Worm (Caenorhabditis elegans) whole organism, L2 larva: Measurements from ENCODE around the gene C14B9.2.

Experiments
- C34F6.9 ChIP-seq: fragments of 150-350 bp; optimal IDR thresholded peaks from 2 replicates; lab custom pipeline; 2014; ENCODE audit warnings: missing biosample characterization, missing genetic modification characterization
- F13H6.1 ChIP-seq: sonication (generic microtip); optimal IDR thresholded peaks from 2 replicates; lab custom pipeline; 2016; ENCODE audit warnings: missing genetic modification characterization, missing compliant biosample characterization
- R02D3.7 ChIP-seq: fragments of 150-350 bp; optimal IDR thresholded peaks from 2 replicates; lab custom pipeline; 2014; ENCODE audit warnings: missing biosample characterization, missing genetic modification characterization
- Y55F3AM.14 ChIP-seq: fragments of 200-800 bp; sonication (Bioruptor generic); optimal IDR thresholded peaks from 2 replicates; lab custom pipeline; 2018; ENCODE audit warnings: mild to moderate bottlenecking, missing genetic modification characterization, missing compliant biosample characterization
- alr-1 ChIP-seq: fragments of 150-350 bp; optimal IDR thresholded peaks from 2 replicates; lab custom pipeline; 2014; ENCODE audit warnings: missing biosample characterization, missing genetic modification characterization
- aly-2 ChIP-seq: fragments of 150-350 bp; optimal IDR thresholded peaks from 2 replicates; lab custom pipeline; 2014; ENCODE audit warnings: missing biosample characterization, missing genetic modification characterization
- ama-1 ChIP-seq: fragments of 150-350 bp; optimal IDR thresholded peaks from 2 replicates; lab custom pipeline; 2018; ENCODE audit warnings: inconsistent platforms
- ceh-82 ChIP-seq: fragments of 150-350 bp; optimal IDR thresholded peaks from 2 replicates; lab custom pipeline; 2014; ENCODE audit warnings: missing biosample characterization, missing genetic modification characterization
- crh-2 ChIP-seq: sonication (generic microtip); optimal IDR thresholded peaks from 2 replicates; lab custom pipeline; 2017; ENCODE audit warnings: missing biosample characterization, missing genetic modification characterization
- elt-3 ChIP-seq: sonication (generic microtip); optimal IDR thresholded peaks from 2 replicates; lab custom pipeline; 2017; ENCODE audit warnings: missing biosample characterization, missing genetic modification characterization
- gmeb-1 ChIP-seq: fragments of 150-350 bp; optimal IDR thresholded peaks from 2 replicates; lab custom pipeline; 2014; ENCODE audit warnings: missing biosample characterization, missing genetic modification characterization
- lin-13 ChIP-seq: fragments of 150-350 bp; optimal IDR thresholded peaks from 2 replicates; lab custom pipeline; 2014; ENCODE audit warnings: missing biosample characterization, missing genetic modification reagents, missing genetic modification characterization
- mab-5 ChIP-seq: fragments of 150-350 bp; optimal IDR thresholded peaks from 2 replicates; lab custom pipeline; 2014; ENCODE audit warnings: missing biosample characterization, missing genetic modification characterization
- mbf-1 ChIP-seq: sonication (generic microtip); optimal IDR thresholded peaks from 2 replicates; lab custom pipeline; 2017; ENCODE audit warnings: missing biosample characterization, missing genetic modification characterization
- mdl-1 ChIP-seq, 2 experiments: fragments of 150-350 bp in 1 of 2; sonication (generic microtip) in 1 of 2; optimal IDR thresholded peaks; 2 replicates each; lab custom pipeline; 2017; ENCODE audit warnings: missing biosample characterization in 2 of 2, missing genetic modification characterization in 2 of 2
- nhr-10 ChIP-seq: sonication (generic microtip); optimal IDR thresholded peaks from 2 replicates; lab custom pipeline; 2017; ENCODE audit warnings: missing biosample characterization, missing genetic modification characterization
- nhr-129 ChIP-seq: fragments of 150-350 bp; optimal IDR thresholded peaks from 2 replicates; lab custom pipeline; 2014; ENCODE audit warnings: missing biosample characterization, missing genetic modification characterization
- nhr-237 ChIP-seq: fragments of 150-350 bp; optimal IDR thresholded peaks from 2 replicates; lab custom pipeline; 2014; ENCODE audit warnings: missing biosample characterization, missing genetic modification characterization
- nhr-25 ChIP-seq: fragments of 150-350 bp; sonication (generic microtip); optimal IDR thresholded peaks from 3 replicates; lab custom pipeline; 2014; ENCODE audit warnings: missing biosample characterization, missing genetic modification characterization
- nhr-77 ChIP-seq: fragments of 150-350 bp; optimal IDR thresholded peaks from 2 replicates; lab custom pipeline; 2014; ENCODE audit warnings: missing biosample characterization, missing genetic modification characterization
- peb-1 ChIP-seq: fragments of 150-350 bp; optimal IDR thresholded peaks from 2 replicates; lab custom pipeline; 2014; ENCODE audit warnings: missing biosample characterization, missing genetic modification characterization
- sem-4 ChIP-seq: fragments of 150-350 bp; optimal IDR thresholded peaks from 2 replicates; lab custom pipeline; 2014; ENCODE audit warnings: missing biosample characterization, missing genetic modification reagents, missing genetic modification characterization
- skn-1 ChIP-seq: sonication (generic microtip); optimal IDR thresholded peaks from 2 replicates; lab custom pipeline; 2017; ENCODE audit warnings: missing biosample characterization, missing genetic modification characterization
- sma-9 ChIP-seq, 2 experiments: fragments of 150-350 bp in 1 of 2; sonication (generic microtip) in 1 of 2; optimal IDR thresholded peaks; 2 replicates each; lab custom pipeline; 2014 to 2016; ENCODE audit warnings: missing genetic modification characterization in 2 of 2, mild to moderate bottlenecking in 1 of 2, missing biosample characterization in 1 of 2, missing compliant biosample characterization in 1 of 2, missing genetic modification reagents in 1 of 2, moderate library complexity in 1 of 2
- snpc-4 ChIP-seq: fragments of 150-350 bp; optimal IDR thresholded peaks from 2 replicates; lab custom pipeline; 2014; ENCODE audit warnings: missing biosample characterization, missing genetic modification characterization
- unc-39 ChIP-seq: fragments of 150-350 bp; optimal IDR thresholded peaks from 2 replicates; lab custom pipeline; 2014; ENCODE audit warnings: missing biosample characterization, missing genetic modification characterization
- unc-55 ChIP-seq: fragments of 150-350 bp; sonication (generic microtip); optimal IDR thresholded peaks from 3 replicates; lab custom pipeline; 2014; ENCODE audit warnings: missing biosample characterization, missing genetic modification reagents, missing genetic modification characterization
- unc-62 ChIP-seq: fragments of 150-350 bp; optimal IDR thresholded peaks from 2 replicates; lab custom pipeline; 2014; ENCODE audit warnings: missing biosample characterization, missing genetic modification reagents, missing genetic modification characterization
- zag-1 ChIP-seq: fragments of 150-350 bp; optimal IDR thresholded peaks from 2 replicates; lab custom pipeline; 2014; ENCODE audit warnings: missing biosample characterization, missing genetic modification characterization
- ztf-1 ChIP-seq: fragments of 200-800 bp; sonication (Bioruptor generic); conservative IDR thresholded peaks from 2 replicates; pipeline ENCODE4 v1.3.6; 2022; ENCODE audit warnings: missing genetic modification characterization, missing compliant biosample characterization
- ztf-11 ChIP-seq: sonication (generic microtip); optimal IDR thresholded peaks from 2 replicates; lab custom pipeline; 2017; ENCODE audit warnings: missing biosample characterization, missing genetic modification characterization
- ztf-4 ChIP-seq: fragments of 150-350 bp; optimal IDR thresholded peaks from 2 replicates; lab custom pipeline; 2014; ENCODE audit warnings: missing biosample characterization, missing genetic modification characterization

The C14B9.2 gene

ce11 chrIII:8130177-8130902 lies 3.1 kb upstream of the C14B9.2 start, which contains the start of the genes rpl-21 and C14B9.10 (continued):
- peak; percentile 80 for TF ChIP-seq lin-13 (GFP tag; lab: Kevin White, UChicago)
- TF ChIP-seq C34F6.9 (tag; lab: Kevin White, UChicago): peak; percentile 89
- peak; percentile 98 for TF ChIP-seq unc-55 (GFP tag; lab: Kevin White, UChicago)
- TF ChIP-seq mbf-1: no peak

- TF ChIP-seq unc-39 (tag; lab: Kevin White, UChicago): no peak
- peak; percentile 9 for TF ChIP-seq nhr-129 (tag; lab: Kevin White, UChicago)
- no peak for TF ChIP-seq alr-1
- TF ChIP-seq skn-1 (tag; lab: Kevin White, UChicago): no peak
- TF ChIP-seq ceh-82 (tag; lab: Kevin White, UChicago): no peak
- no peak for TF ChIP-seq ztf-1 (GFP tag; lab: Robert Waterston, UW)
- TF ChIP-seq peb-1 (tag; lab: Kevin White, UChicago): peak; percentile 10
- no peak for TF ChIP-seq nhr-10 (tag; lab: Kevin White, UChicago)
- no peak for TF ChIP-seq crh-2 (tag; lab: Kevin White, UChicago)
- TF ChIP-seq F13H6.1 (tag; lab: Kevin White, UChicago): no peak
Measured at ce11 chrIII:8132496-8132895, 969 bp upstream of the C14B9.2 start.

ce11 chrIII:8136517-8137099 lies 3.1 kb downstream of the C14B9.2 start:
- TF ChIP-seq crh-2 (tag; lab: Kevin White, UChicago) (peak; percentile 22), sma-9 (GFP tag; optimal IDR thresholded peaks at IDR 0.05; lab: Kevin White, UChicago) (peak; percentile 1), sma-9 (tag; optimal IDR thresholded peaks at IDR 0.05; lab: Kevin White, UChicago) (no peak), F13H6.1 (tag; lab: Kevin White, UChicago) (peak; percentile 47), nhr-77 (tag; lab: Kevin White, UChicago) (peak; percentile 14), ztf-11 (tag; lab: Kevin White, UChicago) (no peak), ama-1 (lab: Kevin White, UChicago) (no peak), nhr-129 (tag; lab: Kevin White, UChicago) (peak; percentile 50)

- TF ChIP-seq ceh-82 (tag; lab: Kevin White, UChicago) (no peak), ztf-4 (tag; lab: Kevin White, UChicago) (no peak), zag-1 (tag; lab: Kevin White, UChicago) (no peak), elt-3 (no peak), ama-1 (lab: Kevin White, UChicago) (no peak), C34F6.9 (tag; lab: Kevin White, UChicago) (no peak), mdl-1 (tag; optimal IDR thresholded peaks at IDR 0.05; lab: Kevin White, UChicago) (no peak), nhr-237 (tag; lab: Kevin White, UChicago) (no peak), snpc-4 (no peak), nhr-129 (tag; lab: Kevin White, UChicago) (no peak), unc-62 (GFP tag; lab: Kevin White, UChicago) (no peak), mab-5 (tag; lab: Kevin White, UChicago) (no peak), nhr-25 (tag; lab: Kevin White, UChicago) (no peak)
Measured at ce11 chrIII:8137777-8138176, 4.3 kb downstream of the C14B9.2 start, which contains the start of gene hsp-12.2. Gene hsp-12.2 (plus strand): TSS chrIII:8138077.

ce11 chrIII:8142217-8142616 lies 8.8 kb downstream of the C14B9.2 start:
- no peak for TF ChIP-seq mbf-1
- no peak for TF ChIP-seq unc-62 (GFP tag; lab: Kevin White, UChicago)
- no peak for TF ChIP-seq elt-3
- TF ChIP-seq Y55F3AM.14: no peak
- TF ChIP-seq sem-4 (tag; lab: Kevin White, UChicago): no peak
- TF ChIP-seq gmeb-1: no peak
- no peak for TF ChIP-seq aly-2 (tag; lab: Kevin White, UChicago)
- no peak for TF ChIP-seq snpc-4
- no peak for TF ChIP-seq R02D3.7 (tag; lab: Kevin White, UChicago)
- no peak for TF ChIP-seq unc-55 (GFP tag; lab: Kevin White, UChicago)
- no peak for TF ChIP-seq lin-13 (GFP tag; lab: Kevin White, UChicago)
- TF ChIP-seq nhr-129 (tag; lab: Kevin White, UChicago): no peak
